Fruit fly (Drosophila melanogaster) whole organism, embryonic: Measurements from ENCODE around the gene Sf3b3.

ENCODE experiments used
- CG10654 ChIP-seq: fragments of 200-800 bp; sonication (Bioruptor generic); optimal IDR thresholded peaks from 2 replicates; lab custom pipeline; 2016; ENCODE audit warnings: missing biosample characterization, missing genetic modification characterization
- CG12155 ChIP-seq: fragments of 200-800 bp; sonication (Bioruptor generic); optimal IDR thresholded peaks from 3 replicates; lab custom pipeline; 2016; ENCODE audit warnings: missing biosample characterization, missing genetic modification characterization
- CG12391 ChIP-seq: fragments of 200-800 bp; sonication (Bioruptor generic); optimal IDR thresholded peaks from 3 replicates; lab custom pipeline; 2018; ENCODE audit warnings: missing biosample characterization, mild to moderate bottlenecking, missing genetic modification characterization, moderate library complexity
- CG12659 ChIP-seq: fragments of 200-800 bp; sonication (Bioruptor generic); optimal IDR thresholded peaks from 3 replicates; lab custom pipeline; 2017; ENCODE audit warnings: mild to moderate bottlenecking, missing biosample characterization, missing genetic modification reagents, missing genetic modification characterization
- CG12942 ChIP-seq: fragments of 200-800 bp; sonication (Bioruptor generic); optimal IDR thresholded peaks from 3 replicates; lab custom pipeline; 2016; ENCODE audit warnings: missing biosample characterization, missing genetic modification characterization
- CG14050 ChIP-seq: fragments of 200-800 bp; sonication (Bioruptor generic); IDR thresholded peaks from 3 replicates; pipeline ENCODE4 v1.3.6; 2022; ENCODE audit warnings: missing biosample characterization, missing genetic modification characterization
- CG14860 ChIP-seq: fragments of 200-800 bp; sonication (Bioruptor generic); IDR thresholded peaks from 3 replicates; pipeline ENCODE4 v1.3.6; 2022; ENCODE audit warnings: missing biosample characterization, missing genetic modification characterization; ENCODE audit not compliant: partially characterized antibody
- CG1529 ChIP-seq: fragments of 200-800 bp; sonication (Bioruptor generic); optimal IDR thresholded peaks from 3 replicates; lab custom pipeline; 2018; ENCODE audit warnings: missing biosample characterization, missing genetic modification characterization
- CG15696 ChIP-seq: fragments of 200-800 bp; sonication (Bioruptor generic); optimal IDR thresholded peaks from 2 replicates; lab custom pipeline; 2019; ENCODE audit warnings: missing biosample characterization, mild to moderate bottlenecking, missing genetic modification characterization, moderate library complexity
- CG31365 ChIP-seq: fragments of 200-800 bp; sonication (Bioruptor generic); optimal IDR thresholded peaks from 2 replicates; lab custom pipeline; 2018; ENCODE audit warnings: missing biosample characterization, mild to moderate bottlenecking, missing genetic modification characterization
- CG33557 ChIP-seq: fragments of 200-800 bp; sonication (Bioruptor generic); optimal IDR thresholded peaks from 2 replicates; lab custom pipeline; 2019; ENCODE audit warnings: missing biosample characterization, mild to moderate bottlenecking, missing genetic modification characterization, moderate library complexity
- CG4328 ChIP-seq: fragments of 200-800 bp; sonication (Bioruptor generic); optimal IDR thresholded peaks from 3 replicates; lab custom pipeline; 2017; ENCODE audit warnings: missing biosample characterization, missing genetic modification reagents, missing genetic modification characterization
- CG4820 ChIP-seq: fragments of 200-800 bp; sonication (Bioruptor generic); optimal IDR thresholded peaks from 3 replicates; lab custom pipeline; 2016; ENCODE audit warnings: missing biosample characterization, missing genetic modification characterization
- CG4854 ChIP-seq: fragments of 200-800 bp; sonication (Bioruptor generic); optimal IDR thresholded peaks from 2 replicates; lab custom pipeline; 2016; ENCODE audit warnings: missing biosample characterization, missing genetic modification characterization, inconsistent platforms
- CG6254 ChIP-seq: fragments of 200-800 bp; sonication (Bioruptor generic); optimal IDR thresholded peaks from 3 replicates; lab custom pipeline; 2017; ENCODE audit warnings: mild to moderate bottlenecking, missing biosample characterization, missing genetic modification reagents, missing genetic modification characterization
- CG6689 ChIP-seq: fragments of 200-800 bp; sonication (Bioruptor generic); IDR thresholded peaks from 2 replicates; pipeline ENCODE4 v1.3.6; 2022; ENCODE audit warnings: missing biosample characterization, missing genetic modification characterization
- CG7556 ChIP-seq: fragments of 200-800 bp; sonication (Bioruptor generic); optimal IDR thresholded peaks from 2 replicates; lab custom pipeline; 2017; ENCODE audit warnings: missing biosample characterization, mild to moderate bottlenecking, missing genetic modification characterization
- CoRest ChIP-seq: fragments of 200-800 bp; sonication (Bioruptor generic); optimal IDR thresholded peaks from 3 replicates; lab custom pipeline; 2018; ENCODE audit warnings: missing biosample characterization, mild to moderate bottlenecking, missing genetic modification characterization, moderate library complexity
- Dad ChIP-seq: fragments of 200-800 bp; sonication (Bioruptor generic); optimal IDR thresholded peaks from 3 replicates; lab custom pipeline; 2016; ENCODE audit warnings: missing biosample characterization, missing genetic modification characterization
- Drgx ChIP-seq: fragments of 200-800 bp; sonication (Bioruptor generic); IDR thresholded peaks from 2 replicates; pipeline ENCODE4 v1.3.6; 2022; ENCODE audit warnings: missing biosample characterization, missing genetic modification characterization
- Gug ChIP-seq: fragments of 200-800 bp; sonication (Bioruptor generic); IDR thresholded peaks from 4 replicates; pipeline ENCODE4 v1.3.6; 2022; ENCODE audit warnings: missing biosample characterization, missing genetic modification characterization
- HLHmδ ChIP-seq: fragments of 200-800 bp; sonication (Bioruptor generic); optimal IDR thresholded peaks from 2 replicates; lab custom pipeline; 2018; ENCODE audit warnings: missing biosample characterization, mild to moderate bottlenecking, missing genetic modification characterization, moderate library complexity
- MESR4 ChIP-seq: fragments of 200-800 bp; sonication (Bioruptor generic); optimal IDR thresholded peaks from 2 replicates; lab custom pipeline; 2018; ENCODE audit warnings: missing biosample characterization, mild to moderate bottlenecking, missing genetic modification characterization, moderate library complexity
- Med ChIP-seq: fragments of 200-800 bp; sonication (Bioruptor generic); peaks from one replicate; lab custom pipeline; 2016; ENCODE audit warnings: missing biosample characterization, missing genetic modification characterization, mild to moderate bottlenecking, inconsistent platforms, moderate library complexity
- Myb ChIP-seq: fragments of 200-800 bp; sonication (Bioruptor generic); optimal IDR thresholded peaks from 2 replicates; lab custom pipeline; 2016; ENCODE audit warnings: missing biosample characterization, missing genetic modification characterization
- Nf-YA ChIP-seq: fragments of 200-800 bp; sonication (Bioruptor generic); IDR thresholded peaks from 2 replicates; pipeline ENCODE4 v1.3.6; 2022; ENCODE audit warnings: missing biosample characterization, missing genetic modification characterization
- Rx ChIP-seq: fragments of 200-800 bp; sonication (Bioruptor generic); IDR thresholded peaks from 2 replicates; pipeline ENCODE4 v1.3.6; 2022; ENCODE audit warnings: missing biosample characterization, missing genetic modification characterization
- ara ChIP-seq: fragments of 200-800 bp; sonication (Bioruptor generic); IDR thresholded peaks from 2 replicates; pipeline ENCODE4 v1.3.6; 2022; ENCODE audit warnings: missing biosample characterization, missing genetic modification characterization
- az2 ChIP-seq: fragments of 200-800 bp; sonication (Bioruptor generic); optimal IDR thresholded peaks from 3 replicates; lab custom pipeline; 2016; ENCODE audit warnings: missing biosample characterization, missing genetic modification characterization
- bsh ChIP-seq, 2 experiments: fragments of 200-800 bp; sonication (Bioruptor generic); optimal IDR thresholded peaks; 2 replicates each; lab custom pipeline; 2017 to 2018; ENCODE audit warnings: mild to moderate bottlenecking in 2 of 2, missing biosample characterization in 2 of 2, missing genetic modification characterization in 2 of 2, moderate library complexity in 1 of 2
- btn ChIP-seq: fragments of 200-800 bp; sonication (Bioruptor generic); optimal IDR thresholded peaks from 2 replicates; lab custom pipeline; 2016; ENCODE audit warnings: missing biosample characterization, missing genetic modification characterization
- cwo ChIP-seq: fragments of 200-800 bp; sonication (Bioruptor generic); optimal IDR thresholded peaks from 3 replicates; lab custom pipeline; 2017; ENCODE audit warnings: missing biosample characterization, missing genetic modification characterization, mild to moderate bottlenecking, moderate library complexity, missing genetic modification reagents
- en ChIP-seq: fragments of 200-800 bp; sonication (Bioruptor generic); optimal IDR thresholded peaks from 2 replicates; lab custom pipeline; 2016; ENCODE audit warnings: missing biosample characterization, missing genetic modification characterization
- gce ChIP-seq: fragments of 200-800 bp; sonication (Bioruptor generic); IDR thresholded peaks from 3 replicates; pipeline ENCODE4 v1.3.6; 2022; ENCODE audit warnings: missing biosample characterization, missing genetic modification characterization
- gsb ChIP-seq: fragments of 200-800 bp; sonication (Bioruptor generic); IDR thresholded peaks from 2 replicates; pipeline ENCODE4 v1.3.6; 2022; ENCODE audit warnings: missing biosample characterization, missing genetic modification characterization
- gsb-n ChIP-seq: fragments of 200-800 bp; sonication (Bioruptor generic); optimal IDR thresholded peaks from 3 replicates; lab custom pipeline; 2018; ENCODE audit warnings: missing biosample characterization, mild to moderate bottlenecking, missing genetic modification characterization
- hbn ChIP-seq: fragments of 200-800 bp; sonication (Bioruptor generic); IDR thresholded peaks from 2 replicates; pipeline ENCODE4 v1.3.6; 2022; ENCODE audit warnings: missing biosample characterization, missing genetic modification characterization; ENCODE audit not compliant: partially characterized antibody
- jumu ChIP-seq: fragments of 200-800 bp; sonication (Bioruptor generic); optimal IDR thresholded peaks from 3 replicates; lab custom pipeline; 2016; ENCODE audit warnings: missing biosample characterization, missing genetic modification characterization
- lbe ChIP-seq: fragments of 200-800 bp; sonication (Bioruptor generic); optimal IDR thresholded peaks from 2 replicates; lab custom pipeline; 2016; ENCODE audit warnings: missing biosample characterization, mild to moderate bottlenecking, missing genetic modification characterization
- nom ChIP-seq: fragments of 200-800 bp; sonication (Bioruptor generic); optimal IDR thresholded peaks from 2 replicates; lab custom pipeline; 2017; ENCODE audit warnings: missing biosample characterization, missing genetic modification characterization, mild to moderate bottlenecking, moderate library complexity, missing genetic modification reagents
- repo ChIP-seq: fragments of 200-800 bp; sonication (Bioruptor generic); optimal IDR thresholded peaks from 2 replicates; lab custom pipeline; 2016; ENCODE audit warnings: missing biosample characterization, missing genetic modification characterization
- row ChIP-seq: fragments of 200-800 bp; sonication (Bioruptor generic); IDR thresholded peaks from 3 replicates; pipeline ENCODE4 v1.3.6; 2022; ENCODE audit warnings: missing biosample characterization, missing genetic modification characterization
- sens ChIP-seq: fragments of 200-800 bp; sonication (Bioruptor generic); peaks from one replicate; lab custom pipeline; 2016; ENCODE audit warnings: missing biosample characterization, missing genetic modification characterization
- tll ChIP-seq, 2 experiments: fragments of 200-800 bp in 1 of 2; fragments of >200 bp in 1 of 2; sonication (Bioruptor generic) in 1 of 2; optimal IDR thresholded peaks; 2 replicates each; lab custom pipeline; 2017 to 2019; ENCODE audit warnings: missing biosample characterization in 2 of 2, missing genetic modification characterization in 2 of 2, mild to moderate bottlenecking in 1 of 2, moderate library complexity in 1 of 2
- tna ChIP-seq: fragments of 200-800 bp; sonication (Bioruptor generic); IDR thresholded peaks from 2 replicates; pipeline ENCODE4 v1.3.6; 2022; ENCODE audit warnings: missing biosample characterization, missing genetic modification characterization; ENCODE audit not compliant: partially characterized antibody
- toy ChIP-seq: fragments of 200-800 bp; sonication (Bioruptor generic); IDR thresholded peaks from 2 replicates; pipeline ENCODE4 v1.3.6; 2022; ENCODE audit warnings: missing biosample characterization, missing genetic modification characterization
- twi ChIP-seq: fragments of 200-800 bp; optimal IDR thresholded peaks from 2 replicates; lab custom pipeline; 2019; ENCODE audit warnings: missing biosample characterization, mild to moderate bottlenecking, missing genetic modification characterization, moderate library complexity
- usp ChIP-seq: fragments of >200 bp; optimal IDR thresholded peaks from 2 replicates; lab custom pipeline; 2017; ENCODE audit warnings: missing biosample characterization, missing genetic modification characterization

The Sf3b3 gene

DNA sequence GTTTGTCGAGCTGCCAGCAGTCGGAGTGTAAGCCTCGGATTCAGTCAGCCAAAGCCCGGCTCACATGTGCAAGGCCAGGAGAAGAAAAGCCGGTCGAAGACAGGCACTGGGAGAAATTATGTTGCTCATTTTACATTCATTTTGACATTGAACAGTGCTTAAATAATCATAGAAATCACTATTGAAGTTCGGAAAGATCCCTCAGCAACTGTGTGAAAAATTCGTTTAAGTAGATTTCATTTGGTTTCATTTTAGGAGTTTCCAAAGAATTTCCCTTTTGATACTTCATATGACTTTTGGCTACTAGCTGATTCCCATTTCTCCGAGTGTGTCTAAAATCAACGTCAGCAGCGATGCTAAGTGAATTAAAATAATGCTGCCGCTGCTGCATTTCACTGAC, 8.7 kb downstream of the Sf3b3 start (continued):
- TF ChIP-seq gce = 0 out of 3 replicates have a peak, but pooled peaks have one; percentile 19
- TF ChIP-seq CG12155 = no peak
- 0 out of 2 replicates have a peak, but pooled peaks have one; percentile 25 for TF ChIP-seq CG6689 (GFP tag; lab: Robert Waterston, UW)
- TF ChIP-seq CG14050 (GFP tag; lab: Robert Waterston, UW) = 0 out of 3 replicates have a peak, but pooled peaks have one; percentile 11

DNA sequence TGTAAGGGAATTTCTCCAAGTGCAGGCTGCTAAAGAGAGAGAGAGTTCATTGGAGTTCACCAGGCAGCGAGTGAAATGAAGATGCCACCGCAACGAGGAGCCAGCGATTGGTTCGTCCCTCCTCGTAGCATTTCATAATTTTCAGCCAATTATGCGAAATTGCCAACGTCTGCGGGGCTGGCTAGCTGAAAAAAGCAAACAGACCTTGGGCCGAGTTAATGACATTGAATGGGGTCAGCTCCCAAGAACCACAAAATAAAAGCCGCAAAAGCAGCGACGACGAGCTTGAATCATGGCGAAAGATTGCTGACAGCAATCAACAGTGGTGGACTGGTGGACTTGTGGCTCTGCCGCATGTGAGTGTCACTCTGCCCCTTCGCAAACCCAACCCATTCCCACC, 9.6 kb downstream of the Sf3b3 start:
- TF ChIP-seq Nf-YA (0 out of 2 replicates have a peak, but pooled peaks have one; percentile 27), CG10654 (GFP tag; lab: Kevin White, UChicago) (no peak), repo (no peak)

DNA sequence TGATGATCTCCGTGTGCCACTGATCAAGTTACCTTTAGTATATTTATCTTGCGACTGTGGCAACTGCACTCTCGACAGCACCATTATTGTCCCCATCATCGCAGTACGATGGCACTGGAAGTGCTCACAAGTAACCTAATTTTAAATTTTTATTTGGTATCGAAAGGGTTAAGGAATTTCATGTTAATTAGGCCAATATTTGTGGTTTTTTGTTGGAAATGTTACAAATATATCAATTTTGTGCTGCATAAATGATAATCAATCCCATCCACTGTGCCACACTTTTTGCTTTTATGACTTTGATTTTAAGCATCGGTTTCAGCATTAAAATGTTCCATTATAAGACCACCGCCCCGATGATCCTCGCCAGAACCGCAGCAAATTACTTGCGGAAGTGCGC, 10.6 kb downstream of the Sf3b3 start:
- TF ChIP-seq CG31365 (tag; lab: Kevin White, UChicago) (no peak), Gug (no peak), row (GFP tag; lab: Robert Waterston, UW) (0 out of 3 replicates have a peak, but pooled peaks have one; percentile 10), CG4328 (no peak), CG12942 (GFP tag; lab: Kevin White, UChicago) (no peak), en (GFP tag; lab: Kevin White, UChicago) (no peak), CG33557 (GFP tag; lab: Kevin White, UChicago) (no peak), CG6254 (GFP tag; lab: Kevin White, UChicago) (no peak), btn (GFP tag; lab: Kevin White, UChicago) (no peak), hbn (GFP tag; lab: Robert Waterston, UW) (no peak), sens (GFP tag; lab: Kevin White, UChicago) (peak; percentile 57), CG7556 (GFP tag; lab: Kevin White, UChicago) (no peak), tna (GFP tag; lab: Robert Waterston, UW) (no peak), bsh (GFP tag; optimal IDR thresholded peaks at IDR 0.05; lab: Kevin White, UChicago) (peak in 1 of 2 experiments; percentile 9), Drgx (GFP tag; lab: Robert Waterston, UW) (peak; percentile 58), lbe (peak; percentile 42), CG14860 (GFP tag; lab: Robert Waterston, UW) (no peak), CoRest (tag; lab: Kevin White, UChicago) (no peak), jumu (no peak), CG12155 (no peak), gce (no peak), az2 (GFP tag; lab: Kevin White, UChicago) (no peak), Med (GFP tag; lab: Kevin White, UChicago) (no peak), CG12391 (tag; lab: Kevin White, UChicago) (no peak), nom (peak; percentile 17), Dad (GFP tag; lab: Kevin White, UChicago) (no peak), toy (no peak), MESR4 (GFP tag; lab: Kevin White, UChicago) (no peak), tll (GFP tag; optimal IDR thresholded peaks at IDR 0.05; lab: Kevin White, UChicago) (no peak), gsb-n (tag; lab: Kevin White, UChicago) (no peak), gsb (GFP tag; lab: Robert Waterston, UW) (no peak), CG4854 (GFP tag; lab: Kevin White, UChicago) (no peak), ara (GFP tag; lab: Robert Waterston, UW) (no peak), HLHmδ (GFP tag; lab: Kevin White, UChicago) (no peak), usp (no peak), CG12659 (GFP tag; lab: Kevin White, UChicago) (no peak), Myb (GFP tag; lab: Kevin White, UChicago) (no peak), CG4820 (GFP tag; lab: Kevin White, UChicago) (no peak), CG1529 (no peak), twi (no peak), CG15696 (no peak), Rx (GFP tag; lab: Robert Waterston, UW) (no peak), cwo (GFP tag; lab: Kevin White, UChicago) (no peak)
